Fruit fly (Drosophila melanogaster) whole organism, wandering third instar larva: ENCODE measurements around the gene CG6481.
A peak's percentile ranks its signal among the peaks of the same experiment; 100 is the strongest.

Experiments
- Dif ChIP-seq: fragments of 200-275, 200-300 bp; sonication (Bioruptor generic); optimal IDR thresholded peaks from 2 replicates; lab custom pipeline; 2018; ENCODE audit warnings: missing biosample characterization, missing genetic modification characterization; ENCODE audit not compliant: partially characterized antibody
- GATAd ChIP-seq: sonication (Bioruptor generic); optimal IDR thresholded peaks from 2 replicates; lab custom pipeline; 2016; ENCODE audit warnings: missing biosample characterization, missing genetic modification characterization
- Jra ChIP-seq: sonication (Bioruptor generic); optimal IDR thresholded peaks from 2 replicates; lab custom pipeline; 2016; ENCODE audit warnings: missing biosample characterization, missing genetic modification characterization
- Myc ChIP-seq: fragments of >200 bp; optimal IDR thresholded peaks from 2 replicates; lab custom pipeline; 2017
- N ChIP-seq: fragments of >200 bp; optimal IDR thresholded peaks from 2 replicates; lab custom pipeline; 2018; ENCODE audit warnings: missing biosample characterization, missing external identifiers, missing genetic modification characterization
- Vsx2 ChIP-seq: fragments of 200-300, 225-300 bp; sonication (Bioruptor generic); optimal IDR thresholded peaks from 2 replicates; lab custom pipeline; 2018; ENCODE audit warnings: missing biosample characterization, missing genetic modification characterization; ENCODE audit not compliant: partially characterized antibody
- fru ChIP-seq: fragments of 200-800 bp; sonication (Bioruptor generic); optimal IDR thresholded peaks from 3 replicates; lab custom pipeline; 2016; ENCODE audit warnings: missing biosample characterization, mild to moderate bottlenecking, missing genetic modification characterization
- h ChIP-seq: fragments of 200-800 bp; sonication (Bioruptor generic); optimal IDR thresholded peaks from 3 replicates; lab custom pipeline; 2016; ENCODE audit warnings: missing biosample characterization, mild to moderate bottlenecking, missing genetic modification characterization
- pan ChIP-seq: fragments of >200 bp; optimal IDR thresholded peaks from 2 replicates; lab custom pipeline; 2017
- sage ChIP-seq: fragments of 200-800 bp; sonication (Bioruptor generic); optimal IDR thresholded peaks from 2 replicates; lab custom pipeline; 2016; ENCODE audit warnings: missing biosample characterization, mild to moderate bottlenecking, missing genetic modification characterization
- usp ChIP-seq: fragments of >200 bp; optimal IDR thresholded peaks from 2 replicates; lab custom pipeline; 2017; ENCODE audit warnings: missing biosample characterization, missing genetic modification characterization
- woc ChIP-seq: sonication (Bioruptor generic); optimal IDR thresholded peaks from 2 replicates; lab custom pipeline; 2016; ENCODE audit warnings: missing biosample characterization, mild to moderate bottlenecking, missing genetic modification characterization

DNA sequence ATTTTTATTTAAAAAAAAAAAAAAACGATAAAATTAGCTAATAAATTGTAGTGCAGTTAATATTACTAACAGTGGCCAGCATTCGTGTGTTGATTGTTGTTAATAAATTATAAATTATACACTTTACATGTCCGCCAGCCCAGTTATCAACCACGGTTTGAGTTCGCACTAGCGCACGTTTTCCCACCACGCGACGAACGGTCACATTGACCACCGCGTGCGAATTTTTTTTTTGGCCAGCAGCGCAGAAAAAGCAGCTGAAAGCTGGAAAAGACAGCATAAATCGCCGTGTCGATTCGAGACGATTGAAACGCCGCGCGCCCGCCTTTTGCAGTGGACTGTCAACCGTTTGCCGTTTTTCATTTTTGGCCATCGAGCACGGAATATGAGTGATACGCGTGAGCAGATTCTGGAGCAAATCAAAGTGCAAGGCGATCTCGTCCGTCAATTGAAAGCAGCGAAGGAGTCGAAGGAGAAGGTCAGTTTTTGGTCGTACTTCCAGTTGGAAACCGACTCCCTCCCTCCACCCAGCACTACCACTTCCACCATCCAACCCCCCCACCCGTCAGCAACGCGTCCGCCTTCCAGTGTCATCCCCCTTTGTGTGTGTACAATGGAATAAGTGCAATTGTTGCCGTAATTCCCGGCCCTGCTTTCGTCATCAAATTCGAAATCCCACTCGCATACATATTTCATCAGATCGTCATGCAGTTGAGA lies 6.9 kb downstream of the CG6481 start, which contains the start of the genes Bx and HisRS:
- TF ChIP-seq woc (GFP tag; lab: Kevin White, UChicago), result no peak
- TF ChIP-seq h (GFP tag; lab: Kevin White, UChicago), result no peak
- no peak for TF ChIP-seq usp (GFP tag; lab: Kevin White, UChicago)
- TF ChIP-seq Jra (GFP tag; lab: Kevin White, UChicago), result no peak
- TF ChIP-seq GATAd, result no peak
- TF ChIP-seq sage (GFP tag; lab: Kevin White, UChicago), result no peak
- TF ChIP-seq Myc, result peak; percentile 60
- no peak for TF ChIP-seq Dif (GFP tag; lab: Kevin White, UChicago)
- TF ChIP-seq pan (lab: Kevin White, UChicago), result no peak
- TF ChIP-seq N (GFP tag; lab: Kevin White, UChicago), result no peak
- TF ChIP-seq Vsx2 (GFP tag; lab: Kevin White, UChicago), result no peak
- no peak for TF ChIP-seq fru (GFP tag; lab: Kevin White, UChicago)
